Worm (Caenorhabditis elegans) whole organism, late embryonic: Measurements from ENCODE around the gene str-220.

Experiments used
- K09A11.1 ChIP-seq: sonication (generic microtip); optimal IDR thresholded peaks from 2 replicates; lab custom pipeline; 2017; ENCODE audit warnings: antibody characterized with exemption, mild to moderate bottlenecking, missing genetic modification characterization, missing compliant biosample characterization; ENCODE audit not compliant: insufficient read depth
- T23F11.4 ChIP-seq: fragments of 200-800 bp; sonication (Bioruptor generic); optimal IDR thresholded peaks from 2 replicates; lab custom pipeline; 2018; ENCODE audit warnings: mild to moderate bottlenecking, missing genetic modification characterization, missing compliant biosample characterization
- ahr-1 ChIP-seq: sonication (generic microtip); optimal IDR thresholded peaks from 2 replicates; lab custom pipeline; 2016; ENCODE audit warnings: missing genetic modification characterization, missing compliant biosample characterization
- ceh-14 ChIP-seq: sonication (generic microtip); optimal IDR thresholded peaks from 2 replicates; lab custom pipeline; 2016; ENCODE audit warnings: missing genotype, missing genetic modification characterization, missing compliant biosample characterization
- ceh-18 ChIP-seq: sonication (generic microtip); optimal IDR thresholded peaks from 2 replicates; lab custom pipeline; 2016; ENCODE audit warnings: missing genetic modification characterization, missing compliant biosample characterization
- ceh-22 ChIP-seq: sonication (generic microtip); optimal IDR thresholded peaks from 2 replicates; lab custom pipeline; 2017; ENCODE audit warnings: missing biosample characterization, missing genetic modification characterization
- ceh-31 ChIP-seq: sonication (generic microtip); optimal IDR thresholded peaks from 2 replicates; lab custom pipeline; 2016; ENCODE audit warnings: missing genetic modification characterization, missing compliant biosample characterization
- ceh-45 ChIP-seq: fragments of 200-800 bp; sonication (Bioruptor generic); IDR thresholded peaks from 2 replicates; pipeline ENCODE4 v1.3.6; 2022; ENCODE audit warnings: missing genetic modification reagents, missing genetic modification characterization, missing compliant biosample characterization
- ceh-6 ChIP-seq: fragments of 200-800 bp; sonication (Bioruptor generic); optimal IDR thresholded peaks from 2 replicates; lab custom pipeline; 2018; ENCODE audit warnings: mild to moderate bottlenecking, missing genetic modification characterization, missing compliant biosample characterization
- ceh-9 ChIP-seq: sonication (generic microtip); optimal IDR thresholded peaks from 2 replicates; lab custom pipeline; 2016; ENCODE audit warnings: mild to moderate bottlenecking, missing genetic modification characterization, inconsistent platforms, missing compliant biosample characterization
- elt-4 ChIP-seq: sonication (generic microtip); optimal IDR thresholded peaks from 2 replicates; lab custom pipeline; 2016; ENCODE audit warnings: missing genetic modification characterization, missing compliant biosample characterization
- ets-4 ChIP-seq: sonication (generic microtip); optimal IDR thresholded peaks from 2 replicates; lab custom pipeline; 2016; ENCODE audit warnings: missing genetic modification characterization, missing compliant biosample characterization
- eyg-1 ChIP-seq: sonication (generic microtip); optimal IDR thresholded peaks from 2 replicates; lab custom pipeline; 2016; ENCODE audit warnings: missing genotype, missing genetic modification characterization, missing compliant biosample characterization
- fkh-10 ChIP-seq: fragments of 150-350 bp; optimal IDR thresholded peaks from 2 replicates; lab custom pipeline; 2014; ENCODE audit warnings: missing biosample characterization, missing genetic modification reagents, missing genetic modification characterization
- fkh-6 ChIP-seq: sonication (generic microtip); optimal IDR thresholded peaks from 2 replicates; lab custom pipeline; 2016; ENCODE audit warnings: missing genetic modification characterization, missing compliant biosample characterization
- gmeb-2 ChIP-seq: sonication (generic microtip); optimal IDR thresholded peaks from 2 replicates; lab custom pipeline; 2016; ENCODE audit warnings: missing genetic modification characterization, inconsistent platforms, missing compliant biosample characterization
- hlh-13 ChIP-seq: fragments of 200-800 bp; sonication (Bioruptor generic); optimal IDR thresholded peaks from 2 replicates; lab custom pipeline; 2018; ENCODE audit warnings: mild to moderate bottlenecking, missing genetic modification characterization, missing compliant biosample characterization
- hlh-15 ChIP-seq: sonication (generic microtip); optimal IDR thresholded peaks from 2 replicates; lab custom pipeline; 2016; ENCODE audit warnings: missing genetic modification characterization, missing compliant biosample characterization
- hlh-30 ChIP-seq: sonication (generic microtip); optimal IDR thresholded peaks from 2 replicates; lab custom pipeline; 2017; ENCODE audit warnings: antibody characterized with exemption, missing genetic modification characterization, missing compliant biosample characterization; ENCODE audit not compliant: insufficient read depth
- hlh-8 ChIP-seq: sonication (generic microtip); optimal IDR thresholded peaks from 2 replicates; lab custom pipeline; 2016; ENCODE audit warnings: missing genotype, missing genetic modification characterization, missing compliant biosample characterization
- lim-6 ChIP-seq: sonication (generic microtip); optimal IDR thresholded peaks from 2 replicates; lab custom pipeline; 2016; ENCODE audit warnings: missing genetic modification characterization, missing compliant biosample characterization
- lin-11 ChIP-seq: fragments of 200-800 bp; sonication (Bioruptor generic); optimal IDR thresholded peaks from 2 replicates; lab custom pipeline; 2018; ENCODE audit warnings: mild to moderate bottlenecking, missing genetic modification characterization, missing compliant biosample characterization
- mec-3 ChIP-seq: sonication (generic microtip); optimal IDR thresholded peaks from 2 replicates; lab custom pipeline; 2016; ENCODE audit warnings: borderline replicate concordance, missing genetic modification characterization, missing compliant biosample characterization
- nfya-1 ChIP-seq: sonication (generic microtip); optimal IDR thresholded peaks from 2 replicates; lab custom pipeline; 2017; ENCODE audit warnings: missing genetic modification characterization, mild to moderate bottlenecking, missing compliant biosample characterization, antibody characterized with exemption, moderate library complexity
- nhr-11 ChIP-seq: fragments of 150-350 bp; optimal IDR thresholded peaks from 2 replicates; lab custom pipeline; 2014; ENCODE audit warnings: missing biosample characterization, missing genetic modification characterization
- nhr-232 ChIP-seq: sonication (generic microtip); optimal IDR thresholded peaks from 2 replicates; lab custom pipeline; 2016; ENCODE audit warnings: missing genetic modification characterization, missing compliant biosample characterization
- npax-4 ChIP-seq: sonication (generic microtip); optimal IDR thresholded peaks from 2 replicates; lab custom pipeline; 2016; ENCODE audit warnings: missing genetic modification characterization, missing compliant biosample characterization
- odd-2 ChIP-seq: sonication (generic microtip); optimal IDR thresholded peaks from 2 replicates; lab custom pipeline; 2017; ENCODE audit warnings: antibody characterized with exemption, mild to moderate bottlenecking, missing genetic modification characterization, missing compliant biosample characterization
- pag-3 ChIP-seq: sonication (generic microtip); optimal IDR thresholded peaks from 2 replicates; lab custom pipeline; 2016; ENCODE audit warnings: missing compliant biosample characterization, missing genetic modification characterization, borderline replicate concordance
- pax-1 ChIP-seq: fragments of 150-350 bp; optimal IDR thresholded peaks from 2 replicates; lab custom pipeline; 2014; ENCODE audit warnings: missing biosample characterization, missing genetic modification characterization
- pha-2 ChIP-seq: sonication (generic microtip); optimal IDR thresholded peaks from 2 replicates; lab custom pipeline; 2017; ENCODE audit warnings: mild to moderate bottlenecking, missing genetic modification characterization, missing compliant biosample characterization
- pha-4 ChIP-seq: fragments of 150-350 bp; optimal IDR thresholded peaks from 2 replicates; lab custom pipeline; 2018; ENCODE audit warnings: missing biosample characterization, missing genetic modification reagents, missing genetic modification characterization
- pqm-1 ChIP-seq: sonication (generic microtip); optimal IDR thresholded peaks from 2 replicates; lab custom pipeline; 2016; ENCODE audit warnings: missing genetic modification characterization, missing compliant biosample characterization
- pros-1 ChIP-seq: fragments of 150-350 bp; optimal IDR thresholded peaks from 2 replicates; lab custom pipeline; 2014; ENCODE audit warnings: missing biosample characterization, missing genetic modification reagents, missing genetic modification characterization
- ref-2 ChIP-seq: sonication (generic microtip); optimal IDR thresholded peaks from 2 replicates; lab custom pipeline; 2016; ENCODE audit warnings: missing genetic modification characterization, missing compliant biosample characterization
- rnt-1 ChIP-seq: sonication (generic microtip); optimal IDR thresholded peaks from 2 replicates; lab custom pipeline; 2016; ENCODE audit warnings: missing genetic modification characterization, missing compliant biosample characterization
- sdc-2 ChIP-seq: sonication (generic microtip); optimal IDR thresholded peaks from 2 replicates; lab custom pipeline; 2016; ENCODE audit warnings: missing genotype, missing genetic modification characterization, missing compliant biosample characterization
- sox-2 ChIP-seq: fragments of 200-800 bp; sonication (Bioruptor generic); IDR thresholded peaks from 2 replicates; pipeline ENCODE4 v1.3.6; 2022; ENCODE audit warnings: missing genetic modification reagents, missing genetic modification characterization, missing compliant biosample characterization
- sox-4 ChIP-seq: sonication (generic microtip); optimal IDR thresholded peaks from 2 replicates; lab custom pipeline; 2017; ENCODE audit warnings: mild to moderate bottlenecking, missing genetic modification characterization, inconsistent platforms, missing compliant biosample characterization
- ttx-3 ChIP-seq: sonication (generic microtip); optimal IDR thresholded peaks from 2 replicates; lab custom pipeline; 2016; ENCODE audit warnings: missing genetic modification reagents, missing genetic modification characterization, missing compliant biosample characterization
- unc-42 ChIP-seq: sonication (generic microtip); optimal IDR thresholded peaks from 2 replicates; lab custom pipeline; 2016; ENCODE audit warnings: missing genotype, missing genetic modification characterization, missing compliant biosample characterization
- unc-55 ChIP-seq: sonication (generic microtip); optimal IDR thresholded peaks from 2 replicates; lab custom pipeline; 2017; ENCODE audit warnings: missing biosample characterization, missing genetic modification reagents, missing genetic modification characterization
- zip-5 ChIP-seq: sonication (generic microtip); optimal IDR thresholded peaks from 2 replicates; lab custom pipeline; 2016; ENCODE audit warnings: missing genetic modification characterization, missing compliant biosample characterization
- ztf-16 ChIP-seq: sonication (generic microtip); optimal IDR thresholded peaks from 2 replicates; lab custom pipeline; 2017; ENCODE audit warnings: missing genetic modification characterization, missing compliant biosample characterization

Gene str-220

DNA sequence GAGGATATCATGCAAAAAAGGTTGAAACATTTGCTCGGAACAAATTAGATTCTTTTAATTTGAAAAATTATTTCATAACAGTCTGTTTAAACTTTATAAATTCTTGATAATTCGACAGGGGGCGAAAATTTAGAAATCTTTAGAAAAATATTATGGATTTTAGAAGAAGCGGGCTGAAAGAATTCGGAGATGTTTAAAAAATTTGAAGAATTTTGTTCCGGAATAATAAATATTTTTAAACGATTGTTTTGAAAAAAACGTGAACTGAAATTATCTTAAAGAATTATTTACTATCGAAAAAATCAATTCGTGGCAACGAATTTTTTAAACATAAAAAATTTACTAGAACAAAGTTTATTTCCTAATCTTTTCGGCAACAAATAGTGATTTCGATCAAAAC, 32.6 kb upstream of the str-220 start, which contains the start of gene R13A1.3:
R13A1.3 (plus strand) TSS at position 301 of the 400 bp plus-strand sequence.
- TF ChIP-seq hlh-30 (tag; lab: Kevin White, UChicago) (no peak), unc-42 (no peak), ztf-16 (tag; lab: Kevin White, UChicago) (no peak), pros-1 (tag; lab: Kevin White, UChicago) (no peak), nhr-11 (tag; lab: Kevin White, UChicago) (no peak), ref-2 (tag; lab: Kevin White, UChicago) (no peak), ahr-1 (tag; lab: Kevin White, UChicago) (no peak), odd-2 (no peak), ceh-22 (tag; lab: Kevin White, UChicago) (no peak), sdc-2 (no peak), lim-6 (tag; lab: Kevin White, UChicago) (no peak), T23F11.4 (GFP tag; lab: Kevin White, UChicago) (no peak), pqm-1 (no peak), ets-4 (no peak), hlh-15 (no peak), ceh-14 (tag; lab: Kevin White, UChicago) (no peak), pax-1 (tag; lab: Kevin White, UChicago) (no peak), ceh-6 (GFP tag; lab: Kevin White, UChicago) (no peak), sox-2 (no peak)

DNA sequence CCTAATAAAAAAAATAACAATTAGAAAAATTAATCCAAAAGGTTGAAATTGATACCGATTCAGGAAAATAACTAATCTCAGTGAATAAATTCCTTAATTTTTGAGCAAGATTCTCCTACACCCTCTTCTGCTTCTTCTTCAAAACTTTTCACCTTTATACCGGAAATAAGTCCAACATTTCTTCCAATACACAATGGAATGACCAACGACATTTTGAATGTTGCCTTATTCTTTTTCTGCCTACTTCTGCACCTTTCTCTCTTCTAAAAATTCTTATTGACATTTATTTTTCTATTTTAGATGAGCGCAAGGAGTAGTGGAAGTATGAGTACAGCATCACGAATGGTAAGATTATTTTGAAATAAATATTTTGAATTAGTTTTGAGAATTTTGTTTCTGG, 25.7 kb upstream of the str-220 start, which contains the start of gene unc-8:
unc-8 (plus strand) TSS at position 301 of the 400 bp plus-strand sequence.
- TF ChIP-seq zip-5 (tag; lab: Kevin White, UChicago) (no peak), npax-4 (tag; lab: Kevin White, UChicago) (no peak), hlh-13 (no peak), ceh-31 (tag; lab: Kevin White, UChicago) (no peak), ceh-45 (GFP tag; lab: Robert Waterston, UW) (no peak), eyg-1 (tag; lab: Kevin White, UChicago) (no peak), ceh-9 (no peak), elt-4 (tag; lab: Kevin White, UChicago) (no peak), ttx-3 (tag; lab: Kevin White, UChicago) (no peak), sox-4 (tag; lab: Kevin White, UChicago) (no peak), hlh-8 (no peak), pros-1 (tag; lab: Kevin White, UChicago) (no peak), gmeb-2 (tag; lab: Kevin White, UChicago) (no peak), lin-11 (no peak), unc-55 (no peak), pag-3 (tag; lab: Kevin White, UChicago) (no peak), rnt-1 (tag; lab: Kevin White, UChicago) (no peak), pha-4 (no peak)

- TF ChIP-seq pha-2 (tag; lab: Kevin White, UChicago) (no peak), ceh-18 (tag; lab: Kevin White, UChicago) (no peak), pros-1 (tag; lab: Kevin White, UChicago) (no peak), K09A11.1 (no peak), nfya-1 (no peak), rnt-1 (tag; lab: Kevin White, UChicago) (no peak), fkh-10 (GFP tag; lab: Kevin White, UChicago) (no peak), sox-4 (tag; lab: Kevin White, UChicago) (no peak), lim-6 (tag; lab: Kevin White, UChicago) (no peak), lin-11 (no peak), pha-4 (no peak), mec-3 (tag; lab: Kevin White, UChicago) (no peak), ceh-45 (GFP tag; lab: Robert Waterston, UW) (no peak), fkh-6 (tag; lab: Kevin White, UChicago) (no peak), nhr-232 (tag; lab: Kevin White, UChicago) (no peak)
These were observed 24.6 kb upstream of the str-220 start, which contains the start of gene best-16 for ce11 chrIV:7195734-7196133. TSS of gene best-16 (minus strand) at chrIV:7195834.
